Worm (Caenorhabditis elegans) whole organism, L3 larva: ENCODE data around the gene dct-7.

Experiments used
- ceh-28 ChIP-seq: fragments of 150-350 bp; optimal IDR thresholded peaks from 2 replicates; lab custom pipeline; 2014; ENCODE audit warnings: missing biosample characterization, missing genetic modification reagents, missing genetic modification characterization
- nhr-25 ChIP-seq: sonication (generic microtip); optimal IDR thresholded peaks from 2 replicates; lab custom pipeline; 2017; ENCODE audit warnings: missing biosample characterization, missing genetic modification characterization
- skn-1 ChIP-seq: fragments of 150-350 bp; optimal IDR thresholded peaks from 2 replicates; lab custom pipeline; 2014; ENCODE audit warnings: missing biosample characterization, missing genetic modification characterization
- snpc-4 ChIP-seq: fragments of 150-350 bp; optimal IDR thresholded peaks from 2 replicates; lab custom pipeline; 2014; ENCODE audit warnings: missing biosample characterization, missing genetic modification characterization
- unc-39 ChIP-seq: sonication (generic microtip); optimal IDR thresholded peaks from 4 replicates; lab custom pipeline; 2017; ENCODE audit warnings: missing biosample characterization, missing genetic modification characterization
- unc-62 ChIP-seq: fragments of 150-350 bp; sonication (generic microtip); optimal IDR thresholded peaks from 4 replicates; lab custom pipeline; 2014; ENCODE audit warnings: missing biosample characterization, missing genetic modification reagents, missing genetic modification characterization

ce11 chrIV:4264649-4265048 is 25.7 kb downstream of the dct-7 start:
- TF ChIP-seq nhr-25 (no peak), unc-62 (no peak), ceh-28 (tag; lab: Kevin White, UChicago) (no peak), unc-39 (no peak), skn-1 (no peak), snpc-4 (tag; lab: Kevin White, UChicago) (no peak)
